Fruit fly (Drosophila melanogaster) whole organism: ENCODE data around the gene CG13409.

Experiments used
- Dll ChIP-seq: fragments of >200 bp; optimal IDR thresholded peaks from 2 replicates; lab custom pipeline; 2017
- pan ChIP-seq: fragments of >200 bp; optimal IDR thresholded peaks from 2 replicates; lab custom pipeline; 2017
- psq ChIP-seq: fragments of >200 bp; optimal IDR thresholded peaks from 2 replicates; lab custom pipeline; 2017
- usp ChIP-seq: fragments of >200 bp; optimal IDR thresholded peaks from 2 replicates; lab custom pipeline; 2017; ENCODE audit warnings: missing biosample characterization, missing genetic modification characterization, mixed read lengths

DNA sequence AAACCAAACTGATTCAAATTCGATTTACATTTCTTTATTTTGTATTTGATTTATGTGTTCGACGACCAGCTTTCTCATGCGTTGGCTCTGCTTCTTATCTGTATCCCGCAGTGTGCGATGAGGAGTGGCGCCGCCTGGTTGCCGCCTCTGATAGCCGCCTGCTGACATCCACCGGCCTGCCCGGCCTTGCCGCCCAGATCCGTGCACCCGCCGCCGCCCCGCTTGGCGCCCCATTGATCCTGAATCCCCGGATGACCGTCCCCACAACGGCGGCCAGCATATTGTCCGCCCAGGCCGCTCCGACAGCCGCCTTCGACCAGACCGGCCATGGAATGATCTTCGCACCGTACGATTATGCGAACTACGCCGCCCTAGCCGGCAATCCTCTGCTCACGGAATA, 39.9 kb upstream of the CG13409 start:
- TF ChIP-seq Dll (no peak), usp (no peak), psq (no peak), pan (lab: Kevin White, UChicago) (no peak)
